Fruit fly (Drosophila melanogaster): Measurements from ENCODE around the gene Rph.
A peak's percentile ranks its signal among the peaks of the same experiment; 100 is the strongest.

The Rph gene

DNA sequence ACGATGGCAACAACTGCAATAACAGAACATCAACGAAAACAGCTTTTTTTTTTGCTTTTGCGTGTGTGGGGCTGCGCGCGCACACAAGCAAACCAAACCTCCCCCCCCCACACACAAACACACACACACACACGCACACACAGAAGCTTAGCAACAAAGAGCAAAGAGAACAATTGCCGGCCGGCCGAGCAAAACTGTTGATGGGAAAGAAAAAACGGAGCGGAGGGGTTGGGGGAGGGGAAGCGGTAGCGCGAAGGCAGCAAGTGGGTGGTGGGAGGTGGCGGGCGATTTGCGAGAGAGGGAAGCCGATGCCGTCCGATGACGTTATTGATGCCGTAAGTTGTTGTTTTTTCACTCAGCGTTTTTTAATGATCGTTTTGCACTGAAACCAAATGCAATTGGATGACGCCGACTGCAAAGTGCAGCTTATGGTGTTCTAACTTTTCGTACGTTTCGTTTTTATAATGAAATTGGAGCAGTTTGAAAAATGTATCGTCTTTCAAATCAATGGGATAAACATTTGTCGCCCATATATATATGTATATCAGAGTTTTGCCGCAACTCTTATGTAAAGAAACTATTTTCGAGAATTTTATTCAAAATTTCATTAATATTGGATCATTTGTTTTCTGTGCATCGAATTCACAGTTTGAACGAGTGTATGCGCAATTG lies 21.6 kb downstream of the Rph start (continued):
- TF ChIP-seq Rx (GFP tag; IDR thresholded peaks at IDR 0.05) (no peak), CG7963 (GFP tag; IDR thresholded peaks at IDR 0.05; ENCODE audit: partially characterized antibody) (no peak), chif (GFP tag; optimal IDR thresholded peaks at IDR 0.05) (no peak), CG3407 (GFP tag; optimal IDR thresholded peaks at IDR 0.05) (no peak), CG10654 (GFP tag; optimal IDR thresholded peaks at IDR 0.05) (no peak), abd-A (tag; optimal IDR thresholded peaks at IDR 0.05) (peak; percentile 63), Rfx (GFP tag; IDR thresholded peaks at IDR 0.05) (no peak), Aef1 (GFP tag; IDR thresholded peaks at IDR 0.05) (no peak), Med (GFP tag) (peak; percentile 35), sna (GFP tag; IDR thresholded peaks at IDR 0.05; ENCODE audit: partially characterized antibody) (0 out of 2 replicates have a peak, but pooled peaks have one; percentile 26), CG4360 (GFP tag; IDR thresholded peaks at IDR 0.05) (0 out of 2 replicates have a peak, but pooled peaks have one; percentile 8), zen (tag; optimal IDR thresholded peaks at IDR 0.05) (no peak), Eip74EF (GFP tag; optimal IDR thresholded peaks at IDR 0.05) (no peak), CG1792 (GFP tag; optimal IDR thresholded peaks at IDR 0.05) (no peak), stc (GFP tag; IDR thresholded peaks at IDR 0.05) (no peak), CG3847 (GFP tag; IDR thresholded peaks at IDR 0.05) (no peak), Hr51 (GFP tag; optimal IDR thresholded peaks at IDR 0.05) (peak in 1 of 2 experiments; percentile 8), CG6813 (GFP tag; optimal IDR thresholded peaks at IDR 0.05) (no peak), gce (GFP tag; IDR thresholded peaks at IDR 0.05) (no peak), CG30020 (tag; optimal IDR thresholded peaks at IDR 0.05) (no peak), CG34422 (GFP tag; IDR thresholded peaks at IDR 0.05) (peak; percentile 79; the same call in 1 of the 3 replicates), CG30403 (GFP tag; optimal IDR thresholded peaks at IDR 0.05) (no peak), ac (GFP tag; optimal IDR thresholded peaks at IDR 0.05) (no peak), CG16813 (GFP tag; IDR thresholded peaks at IDR 0.05; ENCODE audit: partially characterized antibody) (no peak), ase (GFP tag; IDR thresholded peaks at IDR 0.05) (no peak), Atf3 (GFP tag; optimal IDR thresholded peaks at IDR 0.05) (no peak), bab2 (GFP tag; optimal IDR thresholded peaks at IDR 0.05) (no peak), sens (GFP tag) (peak; percentile 62), Hmx (GFP tag; optimal IDR thresholded peaks at IDR 0.05) (no peak), zf30C (GFP tag; optimal IDR thresholded peaks at IDR 0.05) (no peak), CG11695 (GFP tag; IDR thresholded peaks at IDR 0.05) (no peak), CG42726 (GFP tag; IDR thresholded peaks at IDR 0.05; ENCODE audit: partially characterized antibody) (no peak), toy (GFP tag; IDR thresholded peaks at IDR 0.05) (no peak), aop (GFP tag; IDR thresholded peaks at IDR 0.05) (no peak), vnd (GFP tag; IDR thresholded peaks at IDR 0.05; ENCODE audit: partially characterized antibody) (no peak), eve (GFP tag; optimal IDR thresholded peaks at IDR 0.05) (no peak), CG15269 (tag; optimal IDR thresholded peaks at IDR 0.05) (no peak), CG12104 (GFP tag; optimal IDR thresholded peaks at IDR 0.05) (no peak), CG2889 (GFP tag; IDR thresholded peaks at IDR 0.05) (no peak), twi (tag; optimal IDR thresholded peaks at IDR 0.05) (no peak), wek (GFP tag; optimal IDR thresholded peaks at IDR 0.05) (no peak), ap (GFP tag; IDR thresholded peaks at IDR 0.05) (no peak), oc (tag; optimal IDR thresholded peaks at IDR 0.05) (no peak), CG34224 (GFP tag; IDR thresholded peaks at IDR 0.05; ENCODE audit: partially characterized antibody) (no peak), CG8944 (GFP tag; optimal IDR thresholded peaks at IDR 0.05) (no peak), ato (GFP tag; IDR thresholded peaks at IDR 0.05; ENCODE audit: partially characterized antibody) (no peak), slp2 (GFP tag; optimal IDR thresholded peaks at IDR 0.05) (no peak), MBD-R2 (GFP tag; IDR thresholded peaks at IDR 0.05) (no peak), ttk (GFP tag; IDR thresholded peaks at IDR 0.05) (no peak), Pdp1 (GFP tag; optimal IDR thresholded peaks at IDR 0.05) (no peak)

All from whole organism, embryonic.